Fruit fly (Drosophila melanogaster) whole organism, embryonic: ENCODE data around the gene CG9961.

Experiments
- B-H1 ChIP-seq: fragments of 200-800 bp; sonication (Bioruptor generic); IDR thresholded peaks from 3 replicates; pipeline ENCODE4 v1.3.6; 2022; ENCODE audit warnings: missing biosample characterization, missing genetic modification characterization
- CG10462 ChIP-seq: fragments of 200-800 bp; sonication (Bioruptor generic); optimal IDR thresholded peaks from 2 replicates; lab custom pipeline; 2016; ENCODE audit warnings: missing biosample characterization, missing genetic modification characterization
- CG11560 ChIP-seq: fragments of 200-800 bp; sonication (Bioruptor generic); IDR thresholded peaks from 3 replicates; pipeline ENCODE4 v1.3.6; 2022; ENCODE audit warnings: missing biosample characterization, missing genetic modification characterization
- CG12769 ChIP-seq: fragments of 200-800 bp; sonication (Bioruptor generic); optimal IDR thresholded peaks from 2 replicates; lab custom pipeline; 2019; ENCODE audit warnings: missing biosample characterization, mild to moderate bottlenecking, missing genetic modification characterization, moderate library complexity
- CG13287 ChIP-seq: fragments of 200-800 bp; sonication (Bioruptor generic); IDR thresholded peaks from 2 replicates; pipeline ENCODE4 v1.3.6; 2022; ENCODE audit warnings: missing biosample characterization, missing genetic modification characterization; ENCODE audit not compliant: partially characterized antibody
- CG14965 ChIP-seq: fragments of 200-800 bp; sonication (Bioruptor generic); optimal IDR thresholded peaks from 2 replicates; lab custom pipeline; 2016; ENCODE audit warnings: missing biosample characterization, missing genetic modification characterization, borderline replicate concordance
- CG15479 ChIP-seq: fragments of 200-800 bp; sonication (Bioruptor generic); optimal IDR thresholded peaks from 3 replicates; lab custom pipeline; 2019; ENCODE audit warnings: missing biosample characterization, mild to moderate bottlenecking, missing genetic modification characterization, moderate library complexity
- CG16779 ChIP-seq: fragments of 200-800 bp; sonication (Bioruptor generic); IDR thresholded peaks from 2 replicates; pipeline ENCODE4 v1.3.6; 2022; ENCODE audit warnings: missing biosample characterization, missing genetic modification characterization
- CG17612 ChIP-seq: fragments of 200-800 bp; sonication (Bioruptor generic); IDR thresholded peaks from 2 replicates; pipeline ENCODE4 v1.3.6; 2022; ENCODE audit warnings: missing biosample characterization, missing genetic modification characterization
- CG2889 ChIP-seq: fragments of 200-800 bp; sonication (Bioruptor generic); IDR thresholded peaks from 3 replicates; pipeline ENCODE4 v1.3.6; 2022; ENCODE audit warnings: missing biosample characterization, missing genetic modification characterization
- CG33557 ChIP-seq: fragments of 200-800 bp; sonication (Bioruptor generic); optimal IDR thresholded peaks from 2 replicates; lab custom pipeline; 2019; ENCODE audit warnings: missing biosample characterization, mild to moderate bottlenecking, missing genetic modification characterization, moderate library complexity
- CG6254 ChIP-seq: fragments of 200-800 bp; sonication (Bioruptor generic); optimal IDR thresholded peaks from 3 replicates; lab custom pipeline; 2017; ENCODE audit warnings: mild to moderate bottlenecking, missing biosample characterization, missing genetic modification reagents, missing genetic modification characterization
- CG6791 ChIP-seq: fragments of 200-800 bp; sonication (Bioruptor generic); IDR thresholded peaks from 3 replicates; pipeline ENCODE4 v1.3.6; 2022; ENCODE audit warnings: missing biosample characterization, missing genetic modification characterization; ENCODE audit not compliant: partially characterized antibody
- CG7928 ChIP-seq: fragments of 200-800 bp; sonication (Bioruptor generic); optimal IDR thresholded peaks from 2 replicates; lab custom pipeline; 2017; ENCODE audit warnings: missing biosample characterization, mild to moderate bottlenecking, missing genetic modification characterization
- CG8089 ChIP-seq: fragments of 200-800 bp; sonication (Bioruptor generic); optimal IDR thresholded peaks from 3 replicates; lab custom pipeline; 2016; ENCODE audit warnings: missing biosample characterization, missing genetic modification characterization
- CG8290 ChIP-seq, 3 experiments: fragments of 200-800 bp; sonication (Bioruptor generic); optimal IDR thresholded peaks; 2 replicates each; lab custom pipeline; 2016 to 2019; ENCODE audit warnings: missing biosample characterization in 3 of 3, missing genetic modification characterization in 3 of 3, mild to moderate bottlenecking in 2 of 3, moderate library complexity in 1 of 3
- CG9437 ChIP-seq: fragments of 200-800 bp; sonication (Bioruptor generic); optimal IDR thresholded peaks from 2 replicates; lab custom pipeline; 2018; ENCODE audit warnings: missing biosample characterization, mild to moderate bottlenecking, missing genetic modification characterization
- Deaf1 ChIP-seq: fragments of 200-800 bp; optimal IDR thresholded peaks from 3 replicates; lab custom pipeline; 2019; ENCODE audit warnings: missing biosample characterization, mild to moderate bottlenecking, missing genetic modification characterization, moderate library complexity
- Doc2 ChIP-seq: fragments of 200-800 bp; sonication (Bioruptor generic); IDR thresholded peaks from 2 replicates; pipeline ENCODE4 v1.3.6; 2022; ENCODE audit warnings: missing biosample characterization, missing genetic modification characterization
- E2f2 ChIP-seq: fragments of 200-800 bp; sonication (Bioruptor generic); IDR thresholded peaks from 2 replicates; pipeline ENCODE4 v1.3.6; 2022; ENCODE audit warnings: missing biosample characterization, missing genetic modification characterization
- Lhr ChIP-seq: fragments of 200-800 bp; sonication (Bioruptor generic); optimal IDR thresholded peaks from 3 replicates; lab custom pipeline; 2017; ENCODE audit warnings: mild to moderate bottlenecking, missing biosample characterization, missing genetic modification reagents, missing genetic modification characterization
- Med ChIP-seq: fragments of 200-800 bp; sonication (Bioruptor generic); peaks from one replicate; lab custom pipeline; 2016; ENCODE audit warnings: missing biosample characterization, missing genetic modification characterization, mild to moderate bottlenecking, inconsistent platforms, moderate library complexity
- Mes4 ChIP-seq: fragments of 200-800 bp; sonication (Bioruptor generic); optimal IDR thresholded peaks from 2 replicates; lab custom pipeline; 2016; ENCODE audit warnings: missing biosample characterization, missing genetic modification characterization
- NfI ChIP-seq: fragments of 200-800 bp; sonication (Bioruptor generic); optimal IDR thresholded peaks from 3 replicates; lab custom pipeline; 2018; ENCODE audit warnings: missing biosample characterization, mild to moderate bottlenecking, missing genetic modification characterization, moderate library complexity
- Oli ChIP-seq: fragments of 200-800 bp; sonication (Bioruptor generic); optimal IDR thresholded peaks from 2 replicates; lab custom pipeline; 2018; ENCODE audit warnings: missing biosample characterization, mild to moderate bottlenecking, missing genetic modification characterization, moderate library complexity
- Rx ChIP-seq: fragments of 200-800 bp; sonication (Bioruptor generic); IDR thresholded peaks from 2 replicates; pipeline ENCODE4 v1.3.6; 2022; ENCODE audit warnings: missing biosample characterization, missing genetic modification characterization
- Scr ChIP-seq: fragments of 200-800 bp; sonication (Bioruptor generic); IDR thresholded peaks from 2 replicates; pipeline ENCODE4 v1.3.6; 2022; ENCODE audit warnings: missing biosample characterization, missing genetic modification characterization; ENCODE audit not compliant: partially characterized antibody
- Stat92E ChIP-seq, 3 experiments: fragments of >200 bp in 2 of 3; fragments of 200-800 bp in 1 of 3; sonication (Bioruptor generic) in 1 of 3; optimal IDR thresholded peaks; 2 replicates each; lab custom pipeline; 2017 to 2019; ENCODE audit warnings: missing biosample characterization in 3 of 3, missing genetic modification characterization in 3 of 3, mild to moderate bottlenecking in 1 of 3, moderate library complexity in 1 of 3
- YL-1 ChIP-seq: fragments of 200-800 bp; sonication (Bioruptor generic); optimal IDR thresholded peaks from 3 replicates; lab custom pipeline; 2017; ENCODE audit warnings: missing biosample characterization, mild to moderate bottlenecking, missing genetic modification characterization
- al ChIP-seq: fragments of 200-800 bp; sonication (Bioruptor generic); IDR thresholded peaks from 2 replicates; pipeline ENCODE4 v1.3.6; 2022; ENCODE audit warnings: missing biosample characterization, missing genetic modification characterization
- aop ChIP-seq: fragments of 200-800 bp; sonication (Bioruptor generic); IDR thresholded peaks from 2 replicates; pipeline ENCODE4 v1.3.6; 2022; ENCODE audit warnings: missing biosample characterization, missing genetic modification characterization
- bsh ChIP-seq, 2 experiments: fragments of 200-800 bp; sonication (Bioruptor generic); optimal IDR thresholded peaks; 2 replicates each; lab custom pipeline; 2017 to 2018; ENCODE audit warnings: mild to moderate bottlenecking in 2 of 2, missing biosample characterization in 2 of 2, missing genetic modification characterization in 2 of 2, moderate library complexity in 1 of 2
- dmrt11E ChIP-seq: fragments of 200-800 bp; sonication (Bioruptor generic); optimal IDR thresholded peaks from 3 replicates; lab custom pipeline; 2018; ENCODE audit warnings: missing biosample characterization, mild to moderate bottlenecking, missing genetic modification characterization, moderate library complexity
- gem ChIP-seq: fragments of 200-800 bp; sonication (Bioruptor generic); optimal IDR thresholded peaks from 2 replicates; lab custom pipeline; 2019; ENCODE audit warnings: missing biosample characterization, mild to moderate bottlenecking, missing genetic modification characterization, moderate library complexity
- gro ChIP-seq: fragments of 200-800 bp; sonication (Bioruptor generic); optimal IDR thresholded peaks from 2 replicates; lab custom pipeline; 2016; ENCODE audit warnings: missing biosample characterization, missing genetic modification characterization
- lmd ChIP-seq: fragments of 200-800 bp; sonication (Bioruptor generic); IDR thresholded peaks from 2 replicates; pipeline ENCODE4 v1.3.6; 2022; ENCODE audit warnings: missing biosample characterization, missing genetic modification characterization
- lola ChIP-seq, 3 experiments: fragments of >200 bp in 2 of 3; fragments of 200-800 bp in 1 of 3; sonication (Bioruptor generic) in 1 of 3; optimal IDR thresholded peaks; 2 replicates each; lab custom pipeline; 2017 to 2019; ENCODE audit warnings: missing biosample characterization in 3 of 3, missing genetic modification characterization in 3 of 3, mild to moderate bottlenecking in 1 of 3, moderate library complexity in 1 of 3
- pzg ChIP-seq: fragments of 200-800 bp; sonication (Bioruptor generic); optimal IDR thresholded peaks from 3 replicates; lab custom pipeline; 2018; ENCODE audit warnings: missing biosample characterization, mild to moderate bottlenecking, missing genetic modification characterization, moderate library complexity
- scrt ChIP-seq: fragments of 200-800 bp; sonication (Bioruptor generic); optimal IDR thresholded peaks from 2 replicates; lab custom pipeline; 2018; ENCODE audit warnings: missing biosample characterization, mild to moderate bottlenecking, missing genetic modification characterization, moderate library complexity
- sens-2 ChIP-seq: fragments of 200-800 bp; sonication (Bioruptor generic); IDR thresholded peaks from 2 replicates; pipeline ENCODE4 v1.3.6; 2022; ENCODE audit warnings: missing biosample characterization, missing genetic modification characterization
- stwl ChIP-seq: fragments of 200-800 bp; sonication (Bioruptor generic); optimal IDR thresholded peaks from 3 replicates; lab custom pipeline; 2018; ENCODE audit warnings: missing biosample characterization, mild to moderate bottlenecking, missing genetic modification characterization, moderate library complexity
- trem ChIP-seq: fragments of 200-800 bp; optimal IDR thresholded peaks from 3 replicates; lab custom pipeline; 2019; ENCODE audit warnings: missing biosample characterization, mild to moderate bottlenecking, missing genetic modification characterization, moderate library complexity
- tx ChIP-seq: fragments of 200-800 bp; sonication (Bioruptor generic); optimal IDR thresholded peaks from 2 replicates; lab custom pipeline; 2016; ENCODE audit warnings: missing biosample characterization, missing genetic modification characterization
- unc-4 ChIP-seq: fragments of 200-800 bp; sonication (Bioruptor generic); IDR thresholded peaks from 2 replicates; pipeline ENCODE4 v1.3.6; 2022; ENCODE audit warnings: missing biosample characterization, missing genetic modification characterization; ENCODE audit not compliant: partially characterized antibody
- z ChIP-seq: fragments of 200-800 bp; sonication (Bioruptor generic); IDR thresholded peaks from 3 replicates; pipeline ENCODE4 v1.3.6; 2022; ENCODE audit warnings: missing biosample characterization, missing genetic modification characterization
- zen ChIP-seq: fragments of 200-800 bp; sonication (Bioruptor generic); optimal IDR thresholded peaks from 3 replicates; lab custom pipeline; 2018; ENCODE audit warnings: missing biosample characterization, mild to moderate bottlenecking, missing genetic modification characterization, moderate library complexity
- zf30C ChIP-seq: fragments of 200-800 bp; sonication (Bioruptor generic); optimal IDR thresholded peaks from 3 replicates; lab custom pipeline; 2018; ENCODE audit warnings: missing biosample characterization, mild to moderate bottlenecking, missing genetic modification characterization

The CG9961 gene

dm6 chr2L:2752460-2753411, 8.0 kb upstream of the CG9961 start, which contains the start of gene Pgk (continued):
- TF ChIP-seq CG7928 (GFP tag; lab: Kevin White, UChicago) (peak; percentile 15), CG10462 (no peak), Deaf1 (peak; percentile 63), Med (peak; percentile 88), CG8089 (GFP tag; lab: Kevin White, UChicago) (peak; percentile 40), CG9437 (peak; percentile 30), Stat92E (GFP tag; optimal IDR thresholded peaks at IDR 0.05; lab: Kevin White, UChicago) (peak in 1 of 3 experiments; percentile 5), Oli (tag; lab: Kevin White, UChicago) (peak; percentile 38), E2f2 (GFP tag; lab: Robert Waterston, UW) (no peak), Mes4 (peak; percentile 50), CG2889 (GFP tag; lab: Robert Waterston, UW) (no peak), trem (tag; lab: Kevin White, UChicago) (peak; percentile 54), NfI (peak; percentile 3), CG12769 (tag; lab: Kevin White, UChicago) (peak; percentile 83), CG8290 (GFP tag; optimal IDR thresholded peaks at IDR 0.05; lab: Kevin White, UChicago) (peak; percentile 16), CG8290 (tag; optimal IDR thresholded peaks at IDR 0.05; lab: Kevin White, UChicago) (peak in 1 of 2 experiments; percentile 57), scrt (GFP tag; lab: Kevin White, UChicago) (peak; percentile 61), gem (tag; lab: Kevin White, UChicago) (peak; percentile 45), CG14965 (GFP tag; lab: Kevin White, UChicago) (no peak), lmd (GFP tag; lab: Robert Waterston, UW) (no peak), Doc2 (GFP tag; lab: Robert Waterston, UW) (no peak), unc-4 (GFP tag; lab: Robert Waterston, UW) (no peak), al (GFP tag; lab: Robert Waterston, UW) (no peak), Lhr (GFP tag; lab: Kevin White, UChicago) (no peak), CG15479 (peak; percentile 98), aop (no peak), stwl (no peak), zf30C (GFP tag; lab: Kevin White, UChicago) (peak; percentile 100), CG6791 (no peak), CG13287 (GFP tag; lab: Robert Waterston, UW) (no peak), CG33557 (GFP tag; lab: Kevin White, UChicago) (peak; percentile 75), dmrt11E (peak; percentile 6), CG6254 (GFP tag; lab: Kevin White, UChicago) (peak; percentile 47), z (GFP tag; lab: Robert Waterston, UW) (no peak), YL-1 (GFP tag; lab: Kevin White, UChicago) (peak; percentile 17), gro (GFP tag; lab: Kevin White, UChicago) (peak; percentile 78), tx (no peak), zen (no peak), Scr (GFP tag; lab: Robert Waterston, UW) (no peak), CG11560 (tag; lab: Robert Waterston, UW) (no peak), CG17612 (GFP tag; lab: Robert Waterston, UW) (no peak), B-H1 (GFP tag; lab: Robert Waterston, UW) (no peak), sens-2 (GFP tag; lab: Robert Waterston, UW) (no peak), lola (GFP tag; optimal IDR thresholded peaks at IDR 0.05; lab: Kevin White, UChicago) (peak in 1 of 3 experiments; percentile 0), pzg (GFP tag; lab: Kevin White, UChicago) (peak; percentile 32), bsh (GFP tag; optimal IDR thresholded peaks at IDR 0.05; lab: Kevin White, UChicago) (peak; percentile 40 to 75), CG16779 (no peak), Rx (GFP tag; lab: Robert Waterston, UW) (no peak)
